Fruit fly (Drosophila melanogaster) whole organism, embryonic: ENCODE measurements around the gene eIF3i.
A peak's percentile ranks its signal among the peaks of the same experiment; 100 is the strongest.

Experiments
- BEAF-32 ChIP-seq: fragments of 200-800 bp; sonication (Bioruptor generic); optimal IDR thresholded peaks from 3 replicates; lab custom pipeline; 2017; ENCODE audit warnings: missing biosample characterization, missing genetic modification characterization, mild to moderate bottlenecking, moderate library complexity, missing genetic modification reagents
- CG10209 ChIP-seq: fragments of 200-800 bp; sonication (Bioruptor generic); optimal IDR thresholded peaks from 3 replicates; lab custom pipeline; 2017; ENCODE audit warnings: missing biosample characterization, mild to moderate bottlenecking, missing genetic modification characterization, missing genetic modification reagents
- CG10979 ChIP-seq: fragments of 200-800 bp; sonication (Bioruptor generic); optimal IDR thresholded peaks from 2 replicates; lab custom pipeline; 2018; ENCODE audit warnings: missing biosample characterization, mild to moderate bottlenecking, missing genetic modification characterization, moderate library complexity
- CG12236 ChIP-seq: fragments of 200-800 bp; sonication (Bioruptor generic); optimal IDR thresholded peaks from 2 replicates; lab custom pipeline; 2016; ENCODE audit warnings: missing biosample characterization, missing genetic modification characterization
- CG13775 ChIP-seq: fragments of 200-800 bp; sonication (Bioruptor generic); optimal IDR thresholded peaks from 3 replicates; lab custom pipeline; 2017; ENCODE audit warnings: missing biosample characterization, mild to moderate bottlenecking, missing genetic modification characterization
- CG16815 ChIP-seq: fragments of 200-800 bp; sonication (Bioruptor generic); optimal IDR thresholded peaks from 3 replicates; lab custom pipeline; 2017; ENCODE audit warnings: missing biosample characterization, mild to moderate bottlenecking, missing genetic modification characterization
- CG1832 ChIP-seq: fragments of 200-800 bp; sonication (Bioruptor generic); optimal IDR thresholded peaks from 2 replicates; lab custom pipeline; 2017; ENCODE audit warnings: missing biosample characterization, mild to moderate bottlenecking, missing genetic modification characterization, inconsistent platforms
- CG2202 ChIP-seq: fragments of 200-800 bp; sonication (Bioruptor generic); optimal IDR thresholded peaks from 2 replicates; lab custom pipeline; 2018; ENCODE audit warnings: missing biosample characterization, mild to moderate bottlenecking, missing genetic modification characterization
- CG3065 ChIP-seq: fragments of 200-800 bp; sonication (Bioruptor generic); optimal IDR thresholded peaks from 2 replicates; lab custom pipeline; 2016; ENCODE audit warnings: missing biosample characterization, missing genetic modification characterization
- CG32767 ChIP-seq: fragments of 200-800 bp; sonication (Bioruptor generic); IDR thresholded peaks from 2 replicates; pipeline ENCODE4 v1.3.6; 2022; ENCODE audit warnings: missing biosample characterization, missing genetic modification characterization
- CG3995 ChIP-seq: fragments of 200-800 bp; sonication (Bioruptor generic); optimal IDR thresholded peaks from 3 replicates; lab custom pipeline; 2016; ENCODE audit warnings: missing biosample characterization, missing genetic modification characterization
- CG4820 ChIP-seq: fragments of 200-800 bp; sonication (Bioruptor generic); optimal IDR thresholded peaks from 3 replicates; lab custom pipeline; 2016; ENCODE audit warnings: missing biosample characterization, missing genetic modification characterization
- CG5953 ChIP-seq: fragments of 200-800 bp; sonication (Bioruptor generic); IDR thresholded peaks from 2 replicates; pipeline ENCODE4 v1.3.6; 2022; ENCODE audit warnings: missing biosample characterization, missing genetic modification characterization
- CG7556 ChIP-seq: fragments of 200-800 bp; sonication (Bioruptor generic); optimal IDR thresholded peaks from 2 replicates; lab custom pipeline; 2017; ENCODE audit warnings: missing biosample characterization, mild to moderate bottlenecking, missing genetic modification characterization
- D ChIP-seq, 2 experiments: fragments of 200-800 bp in 1 of 2; fragments of >200 bp in 1 of 2; sonication (Bioruptor generic) in 1 of 2; optimal IDR thresholded peaks; 2 replicates in 1 of 2; 3 replicates in 1 of 2; lab custom pipeline; 2017; ENCODE audit warnings: mild to moderate bottlenecking in 1 of 2, missing biosample characterization in 1 of 2, missing genetic modification characterization in 1 of 2, missing genetic modification reagents in 1 of 2
- Dp ChIP-seq: fragments of 200-800 bp; sonication (Bioruptor generic); optimal IDR thresholded peaks from 2 replicates; lab custom pipeline; 2018; ENCODE audit warnings: missing biosample characterization, mild to moderate bottlenecking, missing genetic modification characterization, moderate library complexity
- Dref ChIP-seq: fragments of 200-800 bp; sonication (Bioruptor generic); IDR thresholded peaks from 2 replicates; pipeline ENCODE4 v1.3.6; 2022; ENCODE audit warnings: missing biosample characterization, missing genetic modification characterization
- HLH4C ChIP-seq: fragments of 200-800 bp; sonication (Bioruptor generic); IDR thresholded peaks from 3 replicates; pipeline ENCODE4 v1.3.6; 2022; ENCODE audit warnings: missing biosample characterization, missing genetic modification characterization; ENCODE audit not compliant: partially characterized antibody
- Hr39 ChIP-seq: fragments of >200 bp; optimal IDR thresholded peaks from 2 replicates; lab custom pipeline; 2017
- Lpt ChIP-seq: fragments of >200 bp; optimal IDR thresholded peaks from 2 replicates; lab custom pipeline; 2018; ENCODE audit warnings: missing biosample characterization, missing genetic modification characterization
- MTF-1 ChIP-seq: fragments of 200-800 bp; sonication (Bioruptor generic); optimal IDR thresholded peaks from 2 replicates; lab custom pipeline; 2018; ENCODE audit warnings: missing biosample characterization, mild to moderate bottlenecking, missing genetic modification characterization, borderline replicate concordance
- Mad ChIP-seq: fragments of 200-800 bp; sonication (Bioruptor generic); optimal IDR thresholded peaks from 2 replicates; lab custom pipeline; 2016; ENCODE audit warnings: missing biosample characterization, missing genetic modification characterization
- Meics ChIP-seq: fragments of 200-800 bp; sonication (Bioruptor generic); optimal IDR thresholded peaks from 2 replicates; lab custom pipeline; 2017; ENCODE audit warnings: missing biosample characterization, mild to moderate bottlenecking, missing genetic modification characterization
- NC2α ChIP-seq: fragments of 200-800 bp; sonication (Bioruptor generic); optimal IDR thresholded peaks from 2 replicates; lab custom pipeline; 2016; ENCODE audit warnings: missing biosample characterization, missing genetic modification characterization
- Nf-YB ChIP-seq: fragments of 200-800 bp; sonication (Bioruptor generic); optimal IDR thresholded peaks from 3 replicates; lab custom pipeline; 2019; ENCODE audit warnings: missing biosample characterization, mild to moderate bottlenecking, missing genetic modification characterization, moderate library complexity
- Oaz ChIP-seq: fragments of 200-800 bp; sonication (Bioruptor generic); IDR thresholded peaks from 2 replicates; pipeline ENCODE4 v1.3.6; 2022; ENCODE audit warnings: missing biosample characterization, missing genetic modification characterization
- Optix ChIP-seq: fragments of 200-800 bp; sonication (Bioruptor generic); IDR thresholded peaks from 3 replicates; pipeline ENCODE4 v1.3.6; 2022; ENCODE audit warnings: missing biosample characterization, missing genetic modification characterization
- Poxn ChIP-seq: fragments of 200-800 bp; sonication (Bioruptor generic); IDR thresholded peaks from 2 replicates; pipeline ENCODE4 v1.3.6; 2022; ENCODE audit warnings: missing biosample characterization, missing genetic modification characterization
- Sox100B ChIP-seq: fragments of 200-800 bp; sonication (Bioruptor generic); optimal IDR thresholded peaks from 3 replicates; lab custom pipeline; 2018; ENCODE audit warnings: missing biosample characterization, mild to moderate bottlenecking, missing genetic modification characterization
- ash1 ChIP-seq: fragments of 200-800 bp; sonication (Bioruptor generic); optimal IDR thresholded peaks from 2 replicates; lab custom pipeline; 2018; ENCODE audit warnings: missing biosample characterization, mild to moderate bottlenecking, missing genetic modification characterization
- bbx ChIP-seq: fragments of 200-800 bp; sonication (Bioruptor generic); IDR thresholded peaks from 2 replicates; pipeline ENCODE4 v1.3.6; 2022; ENCODE audit warnings: missing biosample characterization, missing genetic modification characterization; ENCODE audit not compliant: partially characterized antibody
- bsh ChIP-seq, 2 experiments: fragments of 200-800 bp; sonication (Bioruptor generic); optimal IDR thresholded peaks; 2 replicates each; lab custom pipeline; 2017 to 2018; ENCODE audit warnings: mild to moderate bottlenecking in 2 of 2, missing biosample characterization in 2 of 2, missing genetic modification characterization in 2 of 2, moderate library complexity in 1 of 2
- chn ChIP-seq: fragments of 200-800 bp; sonication (Bioruptor generic); optimal IDR thresholded peaks from 2 replicates; lab custom pipeline; 2016; ENCODE audit warnings: missing biosample characterization, missing genetic modification characterization
- esg ChIP-seq: fragments of 200-800 bp; sonication (Bioruptor generic); conservative IDR thresholded peaks from 2 replicates; pipeline ENCODE4 v1.3.6; 2022; ENCODE audit warnings: missing biosample characterization, missing genetic modification characterization
- eve ChIP-seq, 2 experiments: fragments of >200 bp; optimal IDR thresholded peaks; 2 replicates each; lab custom pipeline; 2017; ENCODE audit warnings: missing biosample characterization in 2 of 2, missing genetic modification characterization in 2 of 2
- ewg ChIP-seq: fragments of 200-800 bp; sonication (Bioruptor generic); optimal IDR thresholded peaks from 3 replicates; lab custom pipeline; 2017; ENCODE audit warnings: mild to moderate bottlenecking, missing biosample characterization, missing genetic modification reagents, missing genetic modification characterization
- exex ChIP-seq: fragments of 200-800 bp; sonication (Bioruptor generic); optimal IDR thresholded peaks from 4 replicates; lab custom pipeline; 2018; ENCODE audit warnings: missing biosample characterization, mild to moderate bottlenecking, missing genetic modification characterization, moderate library complexity
- gem ChIP-seq: fragments of 200-800 bp; sonication (Bioruptor generic); optimal IDR thresholded peaks from 2 replicates; lab custom pipeline; 2019; ENCODE audit warnings: missing biosample characterization, mild to moderate bottlenecking, missing genetic modification characterization, moderate library complexity
- gsb ChIP-seq: fragments of 200-800 bp; sonication (Bioruptor generic); IDR thresholded peaks from 2 replicates; pipeline ENCODE4 v1.3.6; 2022; ENCODE audit warnings: missing biosample characterization, missing genetic modification characterization
- h ChIP-seq: fragments of >200 bp; optimal IDR thresholded peaks from 2 replicates; lab custom pipeline; 2017
- hbn ChIP-seq: fragments of 200-800 bp; sonication (Bioruptor generic); IDR thresholded peaks from 2 replicates; pipeline ENCODE4 v1.3.6; 2022; ENCODE audit warnings: missing biosample characterization, missing genetic modification characterization; ENCODE audit not compliant: partially characterized antibody
- kni ChIP-seq: fragments of 200-800 bp; sonication (Bioruptor generic); optimal IDR thresholded peaks from 3 replicates; lab custom pipeline; 2017; ENCODE audit warnings: mild to moderate bottlenecking, missing biosample characterization, missing genetic modification reagents, missing genetic modification characterization
- lmd ChIP-seq: fragments of 200-800 bp; sonication (Bioruptor generic); IDR thresholded peaks from 2 replicates; pipeline ENCODE4 v1.3.6; 2022; ENCODE audit warnings: missing biosample characterization, missing genetic modification characterization
- mirr ChIP-seq: fragments of 200-800 bp; sonication (Bioruptor generic); optimal IDR thresholded peaks from 3 replicates; lab custom pipeline; 2018; ENCODE audit warnings: missing biosample characterization, mild to moderate bottlenecking, missing genetic modification characterization
- nerfin-1 ChIP-seq: fragments of 200-800 bp; sonication (Bioruptor generic); optimal IDR thresholded peaks from 3 replicates; lab custom pipeline; 2019; ENCODE audit warnings: missing biosample characterization, mild to moderate bottlenecking, missing genetic modification characterization, moderate library complexity
- pb ChIP-seq: fragments of 200-800 bp; sonication (Bioruptor generic); optimal IDR thresholded peaks from 3 replicates; lab custom pipeline; 2016; ENCODE audit warnings: missing biosample characterization, missing genetic modification characterization
- unc-4 ChIP-seq: fragments of 200-800 bp; sonication (Bioruptor generic); IDR thresholded peaks from 2 replicates; pipeline ENCODE4 v1.3.6; 2022; ENCODE audit warnings: missing biosample characterization, missing genetic modification characterization; ENCODE audit not compliant: partially characterized antibody
- vvl ChIP-seq: fragments of 200-800 bp; sonication (Bioruptor generic); IDR thresholded peaks from 2 replicates; pipeline ENCODE4 v1.3.6; 2022; ENCODE audit warnings: missing biosample characterization, missing genetic modification characterization

Gene eIF3i

DNA sequence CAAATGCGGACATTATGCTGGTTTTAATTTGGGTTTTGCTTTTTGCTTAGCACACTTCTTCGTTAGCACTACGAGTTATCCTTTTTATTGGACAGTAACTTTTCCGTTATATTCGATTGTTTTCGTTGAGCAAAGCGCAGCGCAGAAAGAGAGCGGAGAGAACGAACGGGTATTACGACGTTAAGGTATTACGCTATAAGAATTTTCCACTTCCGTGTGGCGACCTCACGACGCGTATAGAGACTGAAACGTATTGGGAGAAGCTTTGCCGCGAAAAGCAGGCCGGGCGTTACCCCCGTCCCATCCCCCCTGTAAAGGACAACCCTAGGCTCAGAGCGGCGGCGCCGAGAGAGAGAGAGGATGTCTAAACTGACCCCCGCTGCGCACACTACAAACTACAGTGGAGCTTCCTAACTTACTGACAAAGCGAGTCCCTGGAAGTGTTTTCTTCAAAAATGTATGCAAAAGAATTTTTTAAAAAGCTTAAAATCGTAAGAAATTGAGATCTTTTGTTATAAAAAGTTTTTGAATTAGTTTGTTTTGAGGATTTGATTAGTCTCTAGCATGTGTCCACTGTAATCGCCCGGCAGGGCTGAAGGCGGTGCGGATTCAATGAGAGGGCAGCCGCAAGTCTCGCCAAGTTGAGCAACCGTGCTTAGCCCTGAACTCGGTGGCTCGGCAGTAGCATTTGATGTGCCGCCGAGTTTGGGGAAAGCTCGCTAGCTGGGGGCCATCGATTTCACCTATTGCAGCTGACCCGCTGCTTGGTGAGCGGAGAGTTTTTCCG, 37.3 kb upstream of the eIF3i start (continued):
- TF ChIP-seq nerfin-1 (tag; lab: Kevin White, UChicago) (peak; percentile 86), Oaz (GFP tag; lab: Robert Waterston, UW) (peak; percentile 90), CG4820 (GFP tag; lab: Kevin White, UChicago) (peak; percentile 92), pb (GFP tag; lab: Kevin White, UChicago) (peak; percentile 90), MTF-1 (GFP tag; lab: Kevin White, UChicago) (peak; percentile 76), ash1 (GFP tag; lab: Kevin White, UChicago) (peak; percentile 79), h (no peak), Meics (GFP tag; lab: Kevin White, UChicago) (peak; percentile 97), CG32767 (GFP tag; lab: Robert Waterston, UW) (peak; percentile 93), eve (GFP tag; optimal IDR thresholded peaks at IDR 0.05; lab: Kevin White, UChicago) (no peak), CG7556 (GFP tag; lab: Kevin White, UChicago) (peak; percentile 96), CG3065 (peak; percentile 68), CG16815 (GFP tag; lab: Kevin White, UChicago) (peak; percentile 93), D (optimal IDR thresholded peaks at IDR 0.05; lab: Kevin White, UChicago) (no peak), D (GFP tag; optimal IDR thresholded peaks at IDR 0.05; lab: Kevin White, UChicago) (peak; percentile 87), CG1832 (peak; percentile 30), bbx (GFP tag; lab: Robert Waterston, UW) (no peak), CG5953 (GFP tag; lab: Robert Waterston, UW) (peak; percentile 95), kni (GFP tag; lab: Kevin White, UChicago) (peak; percentile 47), chn (GFP tag; lab: Kevin White, UChicago) (peak; percentile 93), Sox100B (GFP tag; lab: Kevin White, UChicago) (peak; percentile 87), lmd (GFP tag; lab: Robert Waterston, UW) (peak; percentile 96), Mad (GFP tag; lab: Kevin White, UChicago) (peak; percentile 90), HLH4C (GFP tag; lab: Robert Waterston, UW) (no peak), Dref (GFP tag; lab: Robert Waterston, UW) (0 out of 2 replicates have a peak, but pooled peaks have one; percentile 36), ewg (GFP tag; lab: Kevin White, UChicago) (peak; percentile 97), exex (tag; lab: Kevin White, UChicago) (peak; percentile 88), Poxn (GFP tag; lab: Robert Waterston, UW) (peak; percentile 85), unc-4 (GFP tag; lab: Robert Waterston, UW) (no peak), Optix (GFP tag; lab: Robert Waterston, UW) (peak; percentile 91), NC2α (GFP tag; lab: Kevin White, UChicago) (peak; percentile 83), Dp (no peak), BEAF-32 (GFP tag; lab: Kevin White, UChicago) (peak; percentile 6), CG12236 (GFP tag; lab: Kevin White, UChicago) (peak; percentile 84), CG13775 (GFP tag; lab: Kevin White, UChicago) (peak; percentile 88), Hr39 (no peak), Lpt (GFP tag; lab: Kevin White, UChicago) (no peak), esg (GFP tag; lab: Robert Waterston, UW) (peak; percentile 96), Nf-YB (GFP tag; lab: Kevin White, UChicago) (peak; percentile 75), CG10209 (GFP tag; lab: Kevin White, UChicago) (peak; percentile 93), bsh (GFP tag; optimal IDR thresholded peaks at IDR 0.05; lab: Kevin White, UChicago) (peak; percentile 61 to 95), gem (peak; percentile 95), gsb (peak; percentile 91), CG10979 (tag; lab: Kevin White, UChicago) (peak; percentile 91), hbn (GFP tag; lab: Robert Waterston, UW) (no peak), CG2202 (peak; percentile 79), vvl (GFP tag; lab: Robert Waterston, UW) (peak; percentile 98), CG3995 (GFP tag; lab: Kevin White, UChicago) (peak; percentile 50), mirr (GFP tag; lab: Kevin White, UChicago) (peak; percentile 84)
